Worm (Caenorhabditis elegans) whole organism, L3 larva: Measurements from ENCODE around the gene F17C8.6.

Experiments
- ama-1 ChIP-seq: fragments of 150-350 bp; optimal IDR thresholded peaks from 2 replicates; lab custom pipeline; 2018
- ceh-9 ChIP-seq: sonication (generic microtip); optimal IDR thresholded peaks from 2 replicates; lab custom pipeline; 2018; ENCODE audit warnings: missing biosample characterization, missing genetic modification characterization
- daf-12 ChIP-seq: fragments of 150-350 bp; optimal IDR thresholded peaks from 2 replicates; lab custom pipeline; 2014; ENCODE audit warnings: missing biosample characterization, missing genetic modification reagents, missing genetic modification characterization
- elt-3 ChIP-seq, 3 experiments: fragments of 150-350 bp in 1 of 3; sonication (generic microtip) in 2 of 3; optimal IDR thresholded peaks; 2 replicates in 2 of 3; 4 replicates in 1 of 3; lab custom pipeline; 2014 to 2017; ENCODE audit warnings: missing biosample characterization in 3 of 3, missing genetic modification characterization in 3 of 3
- nfya-1 ChIP-seq: sonication (generic microtip); optimal IDR thresholded peaks from 2 replicates; lab custom pipeline; 2017; ENCODE audit warnings: missing genetic modification characterization, mild to moderate bottlenecking, missing compliant biosample characterization, antibody characterized with exemption, moderate library complexity; ENCODE audit not compliant: insufficient read depth
- nhr-11 ChIP-seq: fragments of 150-350 bp; optimal IDR thresholded peaks from 2 replicates; lab custom pipeline; 2014; ENCODE audit warnings: missing biosample characterization, missing genetic modification characterization
- nhr-12 ChIP-seq: fragments of 150-350 bp; optimal IDR thresholded peaks from 2 replicates; lab custom pipeline; 2014; ENCODE audit warnings: missing biosample characterization, missing genetic modification characterization
- nhr-237 ChIP-seq: fragments of 150-350 bp; optimal IDR thresholded peaks from 2 replicates; lab custom pipeline; 2014; ENCODE audit warnings: missing biosample characterization, missing genetic modification characterization
- nhr-28 ChIP-seq: fragments of 150-350 bp; optimal IDR thresholded peaks from 2 replicates; lab custom pipeline; 2014; ENCODE audit warnings: missing biosample characterization, missing genetic modification characterization
- nhr-43 ChIP-seq: sonication (generic microtip); optimal IDR thresholded peaks from 2 replicates; lab custom pipeline; 2016; ENCODE audit warnings: mild to moderate bottlenecking, missing genetic modification characterization, missing compliant biosample characterization; ENCODE audit not compliant: poor library complexity, severe bottlenecking
- tbx-2 ChIP-seq: sonication (generic microtip); optimal IDR thresholded peaks from 2 replicates; lab custom pipeline; 2016; ENCODE audit warnings: mild to moderate bottlenecking, missing genetic modification characterization, missing compliant biosample characterization
- zag-1 ChIP-seq: fragments of 150-350 bp; optimal IDR thresholded peaks from 2 replicates; lab custom pipeline; 2014; ENCODE audit warnings: missing biosample characterization, missing genetic modification characterization

- TF ChIP-seq elt-3 (tag; optimal IDR thresholded peaks at IDR 0.05; lab: Kevin White, UChicago) (no peak), ceh-9 (tag; lab: Kevin White, UChicago) (no peak), tbx-2 (tag; lab: Kevin White, UChicago) (no peak), nhr-28 (no peak), daf-12 (no peak), nhr-237 (tag; lab: Kevin White, UChicago) (no peak), nhr-12 (tag; lab: Kevin White, UChicago) (no peak), nfya-1 (tag; lab: Kevin White, UChicago) (no peak), nhr-43 (tag; lab: Kevin White, UChicago) (no peak), nhr-11 (tag; lab: Kevin White, UChicago) (no peak), ama-1 (lab: Kevin White, UChicago) (no peak), zag-1 (tag; lab: Kevin White, UChicago) (no peak)
Measured at ce11 chrIII:4697819-4698218, 48.0 kb downstream of the F17C8.6 start, which contains the start of gene dnj-18.
